Fruit fly (Drosophila melanogaster): ENCODE results near the gene Faf2.

The Faf2 gene

dm6 chr2L:18681903-18682302 is 26.6 kb downstream of the Faf2 start, which contains the start of gene tos:
tos (minus strand) TSS chr2L:18682075.
- TF ChIP-seq CG3995 (GFP tag; optimal IDR thresholded peaks at IDR 0.05) (peak; percentile 24), CG11560 (tag; IDR thresholded peaks at IDR 0.05) (no peak), CG1603 (tag; optimal IDR thresholded peaks at IDR 0.05) (peak; percentile 53), MESR4 (GFP tag; optimal IDR thresholded peaks at IDR 0.05) (peak; percentile 21), CG15011 (GFP tag; optimal IDR thresholded peaks at IDR 0.05) (no peak), CG10267 (tag; optimal IDR thresholded peaks at IDR 0.05) (peak; percentile 94), trem (tag; optimal IDR thresholded peaks at IDR 0.05) (peak; percentile 47), CG10366 (GFP tag; IDR thresholded peaks at IDR 0.05) (no peak), CG12219 (GFP tag; optimal IDR thresholded peaks at IDR 0.05) (no peak), stwl (tag; optimal IDR thresholded peaks at IDR 0.05) (peak; percentile 92), Dip2 (GFP tag; IDR thresholded peaks at IDR 0.05) (no peak), D19B (GFP tag; optimal IDR thresholded peaks at IDR 0.05) (no peak), sqz (GFP tag; optimal IDR thresholded peaks at IDR 0.05) (peak; percentile 77), amos (GFP tag; IDR thresholded peaks at IDR 0.05; ENCODE audit: partially characterized antibody) (peak; percentile 32; the same call in 1 of the 2 replicates), CG9437 (GFP tag; optimal IDR thresholded peaks at IDR 0.05) (no peak), CG10565 (GFP tag; optimal IDR thresholded peaks at IDR 0.05) (no peak), bab2 (GFP tag; optimal IDR thresholded peaks at IDR 0.05) (no peak), sob (GFP tag; IDR thresholded peaks at IDR 0.05) (peak; percentile 42), Dref (GFP tag; IDR thresholded peaks at IDR 0.05) (no peak), CG4617 (GFP tag; optimal IDR thresholded peaks at IDR 0.05; ENCODE audit: borderline replicate concordance) (peak; percentile 53), Sin3A (optimal IDR thresholded peaks at IDR 0.05) (peak; percentile 7), shn (GFP tag; optimal IDR thresholded peaks at IDR 0.05) (no peak), nmo (GFP tag; optimal IDR thresholded peaks at IDR 0.05) (peak; percentile 24), E2f1 (GFP tag; IDR thresholded peaks at IDR 0.05) (peak; percentile 23; the same call in 1 of the 2 replicates), GATAe (GFP tag; conservative IDR thresholded peaks at IDR 0.05) (no peak), CG10321 (GFP tag; IDR thresholded peaks at IDR 0.05) (no peak), CG1233 (GFP tag; optimal IDR thresholded peaks at IDR 0.05) (no peak), CG3847 (GFP tag; IDR thresholded peaks at IDR 0.05) (peak; percentile 61), vvl (GFP tag; IDR thresholded peaks at IDR 0.05) (no peak), CG3281 (GFP tag; optimal IDR thresholded peaks at IDR 0.05) (no peak), CG14710 (tag; optimal IDR thresholded peaks at IDR 0.05) (peak; percentile 28), Asciz (GFP tag; optimal IDR thresholded peaks at IDR 0.05) (no peak), Dad (GFP tag; optimal IDR thresholded peaks at IDR 0.05) (no peak), crp (GFP tag; optimal IDR thresholded peaks at IDR 0.05) (peak in 1 of 2 experiments; percentile 78), CG2116 (GFP tag; optimal IDR thresholded peaks at IDR 0.05) (peak; percentile 40), BtbVII (GFP tag; optimal IDR thresholded peaks at IDR 0.05) (no peak), BEAF-32 (GFP tag; optimal IDR thresholded peaks at IDR 0.05) (peak; percentile 23), Med (GFP tag) (peak; percentile 55), fd96Cb (tag; optimal IDR thresholded peaks at IDR 0.05) (no peak), phol (tag; optimal IDR thresholded peaks at IDR 0.05) (peak; percentile 26), Dp (GFP tag; optimal IDR thresholded peaks at IDR 0.05) (peak; percentile 91), Fer1 (GFP tag; optimal IDR thresholded peaks at IDR 0.05) (peak; percentile 24), E2f2 (GFP tag; IDR thresholded peaks at IDR 0.05) (peak; percentile 93), lilli (GFP tag; optimal IDR thresholded peaks at IDR 0.05) (peak; percentile 18), Bdp1 (GFP tag; optimal IDR thresholded peaks at IDR 0.05) (peak; percentile 2), Lhr (GFP tag; optimal IDR thresholded peaks at IDR 0.05) (peak; percentile 44), Aef1 (GFP tag; IDR thresholded peaks at IDR 0.05) (no peak), CG9876 (GFP tag; optimal IDR thresholded peaks at IDR 0.05) (no peak), Myb (GFP tag; optimal IDR thresholded peaks at IDR 0.05) (peak; percentile 83), CG9932 (GFP tag; IDR thresholded peaks at IDR 0.05) (0 out of 2 replicates have a peak, but pooled peaks have one; percentile 8), Gsc (GFP tag; IDR thresholded peaks at IDR 0.05) (no peak)
